Fruit fly (Drosophila melanogaster): ENCODE data around the gene CG3558.

CG3558 gene

dm6 chr2L:2955659-2956058 is 37.0 kb upstream of the CG3558 start:
- TF ChIP-seq CG6654 (GFP tag; optimal IDR thresholded peaks at IDR 0.05) (peak; percentile 82), al (GFP tag; IDR thresholded peaks at IDR 0.05) (no peak), lilli (GFP tag; optimal IDR thresholded peaks at IDR 0.05) (no peak), CG11696 (GFP tag; IDR thresholded peaks at IDR 0.05) (no peak), CG12942 (GFP tag; optimal IDR thresholded peaks at IDR 0.05) (no peak), jigr1 (GFP tag; IDR thresholded peaks at IDR 0.05) (no peak), CG12391 (tag; optimal IDR thresholded peaks at IDR 0.05) (no peak), Med (GFP tag) (peak; percentile 3), CG4328 (GFP tag; optimal IDR thresholded peaks at IDR 0.05) (no peak), cg (GFP tag; optimal IDR thresholded peaks at IDR 0.05) (peak; percentile 51), CG14965 (GFP tag; optimal IDR thresholded peaks at IDR 0.05; ENCODE audit: borderline replicate concordance) (no peak), HmgZ (tag; optimal IDR thresholded peaks at IDR 0.05) (no peak), CG17912 (GFP tag; optimal IDR thresholded peaks at IDR 0.05) (no peak), pum (GFP tag; optimal IDR thresholded peaks at IDR 0.05) (no peak), stwl (tag; optimal IDR thresholded peaks at IDR 0.05) (no peak), CG3995 (GFP tag; optimal IDR thresholded peaks at IDR 0.05) (no peak), ranshi (GFP tag; IDR thresholded peaks at IDR 0.05) (no peak), CG8478 (optimal IDR thresholded peaks at IDR 0.05) (peak; percentile 19), CG11093 (GFP tag; IDR thresholded peaks at IDR 0.05) (no peak), CG42726 (GFP tag; IDR thresholded peaks at IDR 0.05; ENCODE audit: partially characterized antibody) (no peak), crol (GFP tag; IDR thresholded peaks at IDR 0.05) (peak; percentile 27; the same call in 1 of the 2 replicates), CG4360 (GFP tag; IDR thresholded peaks at IDR 0.05) (peak; percentile 79), chinmo (GFP tag; IDR thresholded peaks at IDR 0.05; ENCODE audit: partially characterized antibody) (peak; percentile 33; the same call in 1 of the 4 replicates), Oli (tag; optimal IDR thresholded peaks at IDR 0.05) (no peak), Hey (tag; optimal IDR thresholded peaks at IDR 0.05) (no peak), grn (GFP tag; optimal IDR thresholded peaks at IDR 0.05) (no peak), fu2 (GFP tag; optimal IDR thresholded peaks at IDR 0.05) (no peak), Trl (optimal IDR thresholded peaks at IDR 0.05) (peak; percentile 45 to 55), Trl (GFP tag; optimal IDR thresholded peaks at IDR 0.05) (no peak), BEAF-32 (GFP tag; optimal IDR thresholded peaks at IDR 0.05) (no peak), CG12744 (GFP tag; optimal IDR thresholded peaks at IDR 0.05) (no peak), zen (tag; optimal IDR thresholded peaks at IDR 0.05) (no peak), Hr51 (GFP tag; optimal IDR thresholded peaks at IDR 0.05) (no peak), CG8924 (tag; optimal IDR thresholded peaks at IDR 0.05) (no peak), CG6854 (GFP tag; optimal IDR thresholded peaks at IDR 0.05) (no peak), CG30431 (GFP tag; optimal IDR thresholded peaks at IDR 0.05) (no peak), twi (tag; optimal IDR thresholded peaks at IDR 0.05) (no peak)

DNA sequence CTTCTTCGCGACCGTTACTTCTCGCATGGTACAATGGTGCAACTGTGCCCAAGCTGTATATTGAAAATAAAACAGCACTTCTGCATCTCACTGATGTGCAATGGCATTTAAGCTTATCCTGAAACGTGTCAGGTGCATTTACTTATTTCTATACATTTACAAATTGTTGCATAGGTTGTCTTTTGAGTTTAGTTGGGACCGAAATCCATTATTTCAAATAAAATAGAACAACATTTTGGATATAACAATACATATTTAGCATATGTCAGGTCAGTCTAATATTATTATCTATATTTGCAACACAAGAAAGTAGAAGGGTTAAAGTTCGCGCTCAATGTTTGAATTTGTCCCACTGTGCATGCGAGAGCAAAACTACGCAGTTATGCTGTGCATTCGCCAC is 36.3 kb upstream of the CG3558 start:
- TF ChIP-seq sens (GFP tag) (peak; percentile 75), pum (GFP tag; optimal IDR thresholded peaks at IDR 0.05) (no peak), Drgx (GFP tag; IDR thresholded peaks at IDR 0.05) (0 out of 2 replicates have a peak, but pooled peaks have one; percentile 11)

- TF ChIP-seq pita (GFP tag; optimal IDR thresholded peaks at IDR 0.05) (peak; percentile 23), CG15601 (tag; optimal IDR thresholded peaks at IDR 0.05) (peak; percentile 76), ac (GFP tag; optimal IDR thresholded peaks at IDR 0.05) (no peak), CG6765 (GFP tag; optimal IDR thresholded peaks at IDR 0.05) (no peak), Sox100B (GFP tag; optimal IDR thresholded peaks at IDR 0.05) (no peak), CG10366 (GFP tag; IDR thresholded peaks at IDR 0.05) (no peak), CG14441 (GFP tag; IDR thresholded peaks at IDR 0.05) (no peak), cg (GFP tag; optimal IDR thresholded peaks at IDR 0.05) (peak; percentile 36), CG8478 (optimal IDR thresholded peaks at IDR 0.05) (peak; percentile 15), CTCF (GFP tag; optimal IDR thresholded peaks at IDR 0.05) (peak; percentile 25), kah (GFP tag; optimal IDR thresholded peaks at IDR 0.05) (no peak), ap (GFP tag; IDR thresholded peaks at IDR 0.05) (no peak), Usf (GFP tag; optimal IDR thresholded peaks at IDR 0.05) (no peak), CG7556 (GFP tag; optimal IDR thresholded peaks at IDR 0.05) (no peak), E2f2 (GFP tag; IDR thresholded peaks at IDR 0.05) (no peak), CG4328 (GFP tag; optimal IDR thresholded peaks at IDR 0.05) (no peak), chn (GFP tag; optimal IDR thresholded peaks at IDR 0.05) (no peak)
Measured at dm6 chr2L:2956992-2957391, 35.7 kb upstream of the CG3558 start.
